Fruit fly (Drosophila melanogaster): Measurements from ENCODE around the gene CG32669.
A peak's percentile ranks its signal among the peaks of the same experiment; 100 is the strongest.

CG32669 gene

DNA sequence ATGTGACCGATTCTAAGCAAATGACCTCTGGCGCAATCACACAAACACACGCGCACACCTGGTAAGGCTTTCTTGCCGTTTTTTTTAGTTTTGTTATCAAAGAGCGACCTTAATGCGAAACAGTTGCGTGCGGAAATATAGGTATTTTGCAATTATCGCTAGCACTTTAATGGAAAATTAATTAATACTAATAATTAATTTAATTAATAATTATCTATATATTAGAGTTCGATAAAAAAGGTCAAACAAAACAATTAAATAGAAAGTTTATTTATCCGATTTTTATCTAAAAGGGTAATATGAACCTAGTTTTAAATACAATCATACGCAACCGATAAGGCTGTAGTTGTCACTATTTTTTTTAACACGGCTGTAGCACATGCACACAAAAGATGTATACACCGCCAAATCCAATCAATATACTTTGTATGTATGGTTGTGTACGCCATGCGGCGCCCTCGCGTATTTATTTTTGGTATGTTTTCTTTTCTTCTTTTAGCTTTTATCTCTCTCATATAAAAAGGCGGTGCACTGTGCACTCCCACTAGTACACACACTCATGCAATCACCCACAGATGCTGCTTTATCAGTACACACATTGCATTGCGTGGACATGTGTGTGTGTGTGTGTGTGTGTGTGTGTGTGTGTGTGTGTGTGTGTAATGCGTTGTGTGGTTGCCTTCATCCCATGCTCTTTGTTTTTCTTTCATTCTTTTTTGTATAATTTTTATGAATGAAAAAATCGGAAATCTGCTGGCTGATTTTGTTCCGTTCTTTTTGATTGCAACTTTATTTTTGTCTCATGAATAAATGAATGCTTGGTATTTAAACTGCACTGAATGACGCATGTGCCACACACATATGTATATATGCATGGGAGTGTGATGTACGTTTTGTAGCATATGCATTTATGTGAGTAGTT lies 42.2 kb downstream of the CG32669 start (continued):
- peak; percentile 31 for TF ChIP-seq NfI (GFP tag; optimal IDR thresholded peaks at IDR 0.05)
- TF ChIP-seq HHEX (GFP tag; optimal IDR thresholded peaks at IDR 0.05), result peak; percentile 59
- no peak for TF ChIP-seq CG14965 (GFP tag; optimal IDR thresholded peaks at IDR 0.05; ENCODE audit: borderline replicate concordance)
- TF ChIP-seq lola (GFP tag; optimal IDR thresholded peaks at IDR 0.05), result peak in 1 of 3 experiments; percentile 65
- TF ChIP-seq nmo (GFP tag; optimal IDR thresholded peaks at IDR 0.05), result peak; percentile 85
- peak; percentile 69 for TF ChIP-seq Meics (GFP tag; optimal IDR thresholded peaks at IDR 0.05)
- TF ChIP-seq ase (GFP tag; IDR thresholded peaks at IDR 0.05), result no peak
- TF ChIP-seq dati (GFP tag; IDR thresholded peaks at IDR 0.05), result no peak
- TF ChIP-seq lab (GFP tag; optimal IDR thresholded peaks at IDR 0.05), result no peak
- 0 out of 2 replicates have a peak, but pooled peaks have one; percentile 19 for TF ChIP-seq Nf-YA (GFP tag; IDR thresholded peaks at IDR 0.05)
- TF ChIP-seq nerfin-1 (tag; optimal IDR thresholded peaks at IDR 0.05), result peak; percentile 55
- TF ChIP-seq salm (tag; optimal IDR thresholded peaks at IDR 0.05), result peak; percentile 60
- peak; percentile 64 for TF ChIP-seq Ets65A (GFP tag)
- TF ChIP-seq CG8388 (GFP tag; optimal IDR thresholded peaks at IDR 0.05), result peak; percentile 74
- no peak; the same call in 1 of the 2 replicates for TF ChIP-seq esg (GFP tag; conservative IDR thresholded peaks at IDR 0.05)
- TF ChIP-seq sens (GFP tag), result peak; percentile 86
- TF ChIP-seq CG4707 (GFP tag; optimal IDR thresholded peaks at IDR 0.05), result no peak
- peak; percentile 29; the same call in 1 of the 2 replicates for TF ChIP-seq stc (GFP tag; IDR thresholded peaks at IDR 0.05)
- TF ChIP-seq CG12299 (tag; optimal IDR thresholded peaks at IDR 0.05), result peak; percentile 57
- no peak for TF ChIP-seq CG12942 (GFP tag; optimal IDR thresholded peaks at IDR 0.05)
- TF ChIP-seq E2f2 (GFP tag; IDR thresholded peaks at IDR 0.05), result peak; percentile 28; the same call in 1 of the 2 replicates
- no peak for TF ChIP-seq CG16815 (GFP tag; optimal IDR thresholded peaks at IDR 0.05)
- TF ChIP-seq Rx (GFP tag; IDR thresholded peaks at IDR 0.05), result no peak
- TF ChIP-seq CG18619 (GFP tag; optimal IDR thresholded peaks at IDR 0.05), result peak; percentile 59
- TF ChIP-seq CG15479 (GFP tag; optimal IDR thresholded peaks at IDR 0.05), result peak; percentile 48
- no peak for TF ChIP-seq h (optimal IDR thresholded peaks at IDR 0.05)
- TF ChIP-seq CG11093 (GFP tag; IDR thresholded peaks at IDR 0.05), result peak; percentile 36; the same call in 1 of the 3 replicates
- TF ChIP-seq CG12744 (GFP tag; optimal IDR thresholded peaks at IDR 0.05), result no peak
- no peak for TF ChIP-seq Bgb (GFP tag; IDR thresholded peaks at IDR 0.05; ENCODE audit: partially characterized antibody)
- peak; percentile 69 for TF ChIP-seq fd96Cb (tag; optimal IDR thresholded peaks at IDR 0.05)
- TF ChIP-seq NC2β (GFP tag; optimal IDR thresholded peaks at IDR 0.05), result no peak
- TF ChIP-seq CG12659 (GFP tag; optimal IDR thresholded peaks at IDR 0.05), result peak; percentile 66
- TF ChIP-seq org-1 (GFP tag; optimal IDR thresholded peaks at IDR 0.05), result peak; percentile 47
- 0 out of 3 replicates have a peak, but pooled peaks have one; percentile 4 for TF ChIP-seq ci (GFP tag; IDR thresholded peaks at IDR 0.05)
- no peak for TF ChIP-seq ap (GFP tag; IDR thresholded peaks at IDR 0.05)
- peak; percentile 23; the same call in 1 of the 2 replicates for TF ChIP-seq CG17328 (GFP tag; IDR thresholded peaks at IDR 0.05)
- TF ChIP-seq CG6813 (GFP tag; optimal IDR thresholded peaks at IDR 0.05), result peak; percentile 72
- TF ChIP-seq twi (tag; optimal IDR thresholded peaks at IDR 0.05), result peak; percentile 42
- peak; percentile 40 for TF ChIP-seq CG13775 (GFP tag; optimal IDR thresholded peaks at IDR 0.05)
- TF ChIP-seq CG13123 (GFP tag; optimal IDR thresholded peaks at IDR 0.05), result no peak
- no peak for TF ChIP-seq CG16779 (GFP tag; IDR thresholded peaks at IDR 0.05)
- no peak for TF ChIP-seq Elba2 (GFP tag; optimal IDR thresholded peaks at IDR 0.05)
- peak; percentile 74 for TF ChIP-seq CG12391 (tag; optimal IDR thresholded peaks at IDR 0.05)
- TF ChIP-seq CG30403 (GFP tag; optimal IDR thresholded peaks at IDR 0.05), result no peak
- peak; percentile 86 for TF ChIP-seq CG18262 (tag; optimal IDR thresholded peaks at IDR 0.05)
- TF ChIP-seq gem (tag; optimal IDR thresholded peaks at IDR 0.05), result peak; percentile 87
- TF ChIP-seq CG6654 (GFP tag; optimal IDR thresholded peaks at IDR 0.05), result no peak
- peak; percentile 63 for TF ChIP-seq CG2875 (GFP tag; optimal IDR thresholded peaks at IDR 0.05)

Data from whole organism, embryonic.